Worm (Caenorhabditis elegans) whole organism, L3 larva: ENCODE measurements around the gene C27C12.1.
A peak's percentile ranks its signal among the peaks of the same experiment; 100 is the strongest.

ENCODE experiments used
- aly-2 ChIP-seq: fragments of 150-350 bp; optimal IDR thresholded peaks from 2 replicates; lab custom pipeline; 2014; ENCODE audit warnings: missing biosample characterization, missing genetic modification characterization
- ama-1 ChIP-seq: fragments of 150-350 bp; optimal IDR thresholded peaks from 2 replicates; lab custom pipeline; 2018
- ceh-16 ChIP-seq: sonication (generic microtip); optimal IDR thresholded peaks from 2 replicates; lab custom pipeline; 2017; ENCODE audit warnings: missing biosample characterization, missing genetic modification characterization
- ceh-28 ChIP-seq: fragments of 150-350 bp; optimal IDR thresholded peaks from 2 replicates; lab custom pipeline; 2014; ENCODE audit warnings: missing biosample characterization, missing genetic modification reagents, missing genetic modification characterization
- ceh-82 ChIP-seq: fragments of 150-350 bp; optimal IDR thresholded peaks from 2 replicates; lab custom pipeline; 2014; ENCODE audit warnings: missing biosample characterization, missing genetic modification characterization
- ceh-9 ChIP-seq: sonication (generic microtip); optimal IDR thresholded peaks from 2 replicates; lab custom pipeline; 2018; ENCODE audit warnings: missing biosample characterization, missing genetic modification characterization
- daf-12 ChIP-seq: fragments of 150-350 bp; optimal IDR thresholded peaks from 2 replicates; lab custom pipeline; 2014; ENCODE audit warnings: missing biosample characterization, missing genetic modification reagents, missing genetic modification characterization
- egl-5 ChIP-seq: fragments of 150-350 bp; optimal IDR thresholded peaks from 2 replicates; lab custom pipeline; 2017; ENCODE audit warnings: missing biosample characterization, missing genetic modification reagents, missing genetic modification characterization, inconsistent platforms
- elt-2 ChIP-seq: sonication (generic microtip); optimal IDR thresholded peaks from 2 replicates; lab custom pipeline; 2016; ENCODE audit warnings: missing genetic modification reagents, mild to moderate bottlenecking, missing genetic modification characterization, missing compliant biosample characterization
- elt-3 ChIP-seq, 3 experiments: fragments of 150-350 bp in 1 of 3; sonication (generic microtip) in 2 of 3; optimal IDR thresholded peaks; 2 replicates in 2 of 3; 4 replicates in 1 of 3; lab custom pipeline; 2014 to 2017; ENCODE audit warnings: missing biosample characterization in 3 of 3, missing genetic modification characterization in 3 of 3
- eor-1 ChIP-seq, 2 experiments: fragments of 150-350 bp; optimal IDR thresholded peaks; 2 replicates each; lab custom pipeline; 2014 to 2018; ENCODE audit warnings: missing biosample characterization in 2 of 2, missing genetic modification characterization in 2 of 2
- fkh-10 ChIP-seq: sonication (generic microtip); optimal IDR thresholded peaks from 2 replicates; lab custom pipeline; 2017; ENCODE audit warnings: missing biosample characterization, missing genetic modification reagents, missing genetic modification characterization
- fkh-2 ChIP-seq: fragments of 150-350 bp; optimal IDR thresholded peaks from 2 replicates; lab custom pipeline; 2014; ENCODE audit warnings: missing biosample characterization, missing genetic modification reagents, missing genetic modification characterization
- fos-1 ChIP-seq: fragments of 150-350 bp; optimal IDR thresholded peaks from 2 replicates; lab custom pipeline; 2014; ENCODE audit warnings: missing biosample characterization, missing genetic modification characterization
- jun-1 ChIP-seq: fragments of 150-350 bp; optimal IDR thresholded peaks from 2 replicates; lab custom pipeline; 2014; ENCODE audit warnings: missing biosample characterization, missing genetic modification reagents, missing genetic modification characterization
- lin-15B ChIP-seq: fragments of 150-350 bp; optimal IDR thresholded peaks from 2 replicates; lab custom pipeline; 2014; ENCODE audit warnings: missing biosample characterization, missing genetic modification characterization
- lin-39 ChIP-seq: fragments of 150-350 bp; optimal IDR thresholded peaks from 2 replicates; lab custom pipeline; 2018; ENCODE audit warnings: missing biosample characterization, missing genetic modification reagents, missing genetic modification characterization
- lsy-12 ChIP-seq: sonication (generic microtip); optimal IDR thresholded peaks from 2 replicates; lab custom pipeline; 2016; ENCODE audit warnings: mild to moderate bottlenecking, missing genetic modification characterization, missing compliant biosample characterization
- mdl-1 ChIP-seq: fragments of 150-350 bp; optimal IDR thresholded peaks from 2 replicates; lab custom pipeline; 2014; ENCODE audit warnings: missing biosample characterization, missing genetic modification characterization
- mml-1 ChIP-seq: fragments of 150-350 bp; sonication (generic microtip); optimal IDR thresholded peaks from 3 replicates; lab custom pipeline; 2014; ENCODE audit warnings: missing biosample characterization, missing genetic modification characterization
- nfya-1 ChIP-seq: sonication (generic microtip); optimal IDR thresholded peaks from 2 replicates; lab custom pipeline; 2017; ENCODE audit warnings: missing genetic modification characterization, mild to moderate bottlenecking, missing compliant biosample characterization, antibody characterized with exemption, moderate library complexity; ENCODE audit not compliant: insufficient read depth
- nhr-11 ChIP-seq: fragments of 150-350 bp; optimal IDR thresholded peaks from 2 replicates; lab custom pipeline; 2014; ENCODE audit warnings: missing biosample characterization, missing genetic modification characterization
- nhr-23 ChIP-seq: fragments of 150-350 bp; optimal IDR thresholded peaks from 2 replicates; lab custom pipeline; 2014; ENCODE audit warnings: missing biosample characterization, missing genetic modification reagents, missing genetic modification characterization
- nhr-25 ChIP-seq: sonication (generic microtip); optimal IDR thresholded peaks from 2 replicates; lab custom pipeline; 2017; ENCODE audit warnings: missing biosample characterization, missing genetic modification characterization
- nhr-28 ChIP-seq: fragments of 150-350 bp; optimal IDR thresholded peaks from 2 replicates; lab custom pipeline; 2014; ENCODE audit warnings: missing biosample characterization, missing genetic modification characterization
- nhr-43 ChIP-seq: sonication (generic microtip); optimal IDR thresholded peaks from 2 replicates; lab custom pipeline; 2016; ENCODE audit warnings: mild to moderate bottlenecking, missing genetic modification characterization, missing compliant biosample characterization; ENCODE audit not compliant: poor library complexity, severe bottlenecking
- nhr-67 ChIP-seq: fragments of 150-350 bp; optimal IDR thresholded peaks from 2 replicates; lab custom pipeline; 2014; ENCODE audit warnings: missing biosample characterization, missing genetic modification characterization
- nhr-76 ChIP-seq: fragments of 150-350 bp; sonication (generic microtip); optimal IDR thresholded peaks from 5 replicates; lab custom pipeline; 2014; ENCODE audit warnings: missing biosample characterization, missing genetic modification characterization
- pha-4 ChIP-seq: fragments of 150-350 bp; optimal IDR thresholded peaks from 2 replicates; lab custom pipeline; 2014; ENCODE audit warnings: missing biosample characterization, missing genetic modification reagents, missing genetic modification characterization
- pqm-1 ChIP-seq: fragments of 150-350 bp; optimal IDR thresholded peaks from 2 replicates; lab custom pipeline; 2017; ENCODE audit warnings: missing biosample characterization, missing genetic modification characterization, inconsistent platforms
- skn-1 ChIP-seq: fragments of 150-350 bp; optimal IDR thresholded peaks from 2 replicates; lab custom pipeline; 2014; ENCODE audit warnings: missing biosample characterization, missing genetic modification characterization
- tbx-2 ChIP-seq: sonication (generic microtip); optimal IDR thresholded peaks from 2 replicates; lab custom pipeline; 2016; ENCODE audit warnings: mild to moderate bottlenecking, missing genetic modification characterization, missing compliant biosample characterization
- unc-39 ChIP-seq: sonication (generic microtip); optimal IDR thresholded peaks from 4 replicates; lab custom pipeline; 2017; ENCODE audit warnings: missing biosample characterization, missing genetic modification characterization
- unc-62 ChIP-seq: fragments of 150-350 bp; sonication (generic microtip); optimal IDR thresholded peaks from 4 replicates; lab custom pipeline; 2014; ENCODE audit warnings: missing biosample characterization, missing genetic modification reagents, missing genetic modification characterization
- zag-1 ChIP-seq: fragments of 150-350 bp; optimal IDR thresholded peaks from 2 replicates; lab custom pipeline; 2014; ENCODE audit warnings: missing biosample characterization, missing genetic modification characterization
- ztf-11 ChIP-seq: fragments of 150-350 bp; optimal IDR thresholded peaks from 2 replicates; lab custom pipeline; 2014; ENCODE audit warnings: missing biosample characterization, missing genetic modification characterization

C27C12.1 gene

ce11 chrX:14841030-14841429, 12.5 kb downstream of the C27C12.1 start (continued):
- TF ChIP-seq nhr-43 (tag; lab: Kevin White, UChicago) (peak; percentile 41), nhr-23 (tag; lab: Kevin White, UChicago) (peak; percentile 56), ceh-9 (tag; lab: Kevin White, UChicago) (no peak), fos-1 (tag; lab: Kevin White, UChicago) (no peak), ztf-11 (tag; lab: Kevin White, UChicago) (no peak), lin-39 (tag; lab: Kevin White, UChicago) (peak; percentile 57), nhr-28 (tag; lab: Kevin White, UChicago) (no peak), ceh-82 (peak; percentile 19), nhr-25 (peak; percentile 45)

- TF ChIP-seq nhr-23 (tag; lab: Kevin White, UChicago), result no peak
- TF ChIP-seq unc-39 (tag; lab: Kevin White, UChicago), result no peak
- TF ChIP-seq zag-1 (tag; lab: Kevin White, UChicago), result no peak
- TF ChIP-seq ceh-28, result no peak
- TF ChIP-seq nhr-76 (tag; lab: Kevin White, UChicago), result no peak
- TF ChIP-seq pqm-1 (tag; lab: Kevin White, UChicago), result no peak
- TF ChIP-seq ama-1 (lab: Kevin White, UChicago), result no peak
- TF ChIP-seq nhr-67, result no peak
- no peak for TF ChIP-seq fkh-2 (tag; lab: Kevin White, UChicago)
- no peak for TF ChIP-seq daf-12 (tag; lab: Kevin White, UChicago)
- no peak for TF ChIP-seq eor-1 (tag; optimal IDR thresholded peaks at IDR 0.05; lab: Kevin White, UChicago)
- no peak for TF ChIP-seq lin-15B (tag; lab: Kevin White, UChicago)
- no peak for TF ChIP-seq mml-1 (tag; lab: Kevin White, UChicago)
- TF ChIP-seq elt-2, result no peak
- no peak for TF ChIP-seq tbx-2
- TF ChIP-seq, all 47 proteins: peak for 0
Measured at ce11 chrX:14838339-14838738, 15.2 kb downstream of the C27C12.1 start.

- no peak for TF ChIP-seq fos-1 (tag; lab: Kevin White, UChicago)
- TF ChIP-seq elt-2, result no peak
- TF ChIP-seq lin-15B (tag; lab: Kevin White, UChicago), result no peak
- TF ChIP-seq ceh-16 (tag; lab: Kevin White, UChicago), result no peak
- no peak for TF ChIP-seq jun-1
- TF ChIP-seq elt-3 (tag; optimal IDR thresholded peaks at IDR 0.05; lab: Kevin White, UChicago), result no peak
- no peak for TF ChIP-seq skn-1 (tag; lab: Kevin White, UChicago)
- TF ChIP-seq lin-39 (tag; lab: Kevin White, UChicago), result no peak
- no peak for TF ChIP-seq nhr-11 (tag; lab: Kevin White, UChicago)
- TF ChIP-seq nhr-43 (tag; lab: Kevin White, UChicago), result no peak
- no peak for TF ChIP-seq eor-1 (tag; optimal IDR thresholded peaks at IDR 0.05; lab: Kevin White, UChicago)
- TF ChIP-seq egl-5 (tag; lab: Kevin White, UChicago), result no peak
- no peak for TF ChIP-seq pha-4 (tag; lab: Kevin White, UChicago)
- TF ChIP-seq, all 47 proteins: peak for 0
Measured at ce11 chrX:14831531-14831930, 22.0 kb downstream of the C27C12.1 start, which contains the start of gene dpf-2. TSS of gene dpf-2 (plus strand) at chrX:14831831.

- TF ChIP-seq fkh-2 (tag; lab: Kevin White, UChicago) (no peak), lin-39 (tag; lab: Kevin White, UChicago) (no peak), unc-39 (tag; lab: Kevin White, UChicago) (no peak), daf-12 (tag; lab: Kevin White, UChicago) (no peak), nhr-76 (tag; lab: Kevin White, UChicago) (no peak), aly-2 (tag; lab: Kevin White, UChicago) (no peak), jun-1 (no peak), tbx-2 (no peak), lin-15B (tag; lab: Kevin White, UChicago) (no peak), mdl-1 (tag; lab: Kevin White, UChicago) (no peak), pqm-1 (tag; lab: Kevin White, UChicago) (no peak), lsy-12 (tag; lab: Kevin White, UChicago) (no peak), fkh-10 (GFP tag; lab: Kevin White, UChicago) (no peak), nfya-1 (no peak), unc-62 (GFP tag; lab: Kevin White, UChicago) (no peak), skn-1 (tag; lab: Kevin White, UChicago) (no peak), ama-1 (lab: Kevin White, UChicago) (no peak)
Measured at ce11 chrX:14828766-14829165, 24.8 kb downstream of the C27C12.1 start.
